Worm (Caenorhabditis elegans) whole organism, midembryonic: ENCODE data around the gene E02A10.4.

Experiments used
- T22C8.4 ChIP-seq: fragments of 200-800 bp; sonication (Bioruptor generic); IDR thresholded peaks from 2 replicates; pipeline ENCODE4 v1.3.6; 2022; ENCODE audit warnings: missing genetic modification characterization, missing compliant biosample characterization
- flt-1 ChIP-seq: fragments of 200-800 bp; sonication (Bioruptor generic); IDR thresholded peaks from 2 replicates; pipeline ENCODE4 v1.3.6; 2022; ENCODE audit warnings: missing genetic modification characterization, missing compliant biosample characterization
- ref-1 ChIP-seq: fragments of 200-800 bp; sonication (Bioruptor generic); conservative IDR thresholded peaks from 2 replicates; pipeline ENCODE4 v1.3.6; 2022; ENCODE audit warnings: missing genetic modification reagents, missing genetic modification characterization, missing compliant biosample characterization
- tab-1 ChIP-seq: fragments of 200-800 bp; sonication (Bioruptor generic); IDR thresholded peaks from 2 replicates; pipeline ENCODE4 v1.3.6; 2022; ENCODE audit warnings: missing genetic modification characterization, missing compliant biosample characterization
- ztf-23 ChIP-seq: fragments of 200-800 bp; sonication (Bioruptor generic); IDR thresholded peaks from 2 replicates; pipeline ENCODE4 v1.3.6; 2022; ENCODE audit warnings: missing genetic modification reagents, missing genetic modification characterization, missing compliant biosample characterization
- ztf-29 ChIP-seq: fragments of 200-800 bp; sonication (Bioruptor generic); IDR thresholded peaks from 2 replicates; pipeline ENCODE4 v1.3.6; 2022; ENCODE audit warnings: missing genetic modification reagents, missing genetic modification characterization, missing compliant biosample characterization

DNA sequence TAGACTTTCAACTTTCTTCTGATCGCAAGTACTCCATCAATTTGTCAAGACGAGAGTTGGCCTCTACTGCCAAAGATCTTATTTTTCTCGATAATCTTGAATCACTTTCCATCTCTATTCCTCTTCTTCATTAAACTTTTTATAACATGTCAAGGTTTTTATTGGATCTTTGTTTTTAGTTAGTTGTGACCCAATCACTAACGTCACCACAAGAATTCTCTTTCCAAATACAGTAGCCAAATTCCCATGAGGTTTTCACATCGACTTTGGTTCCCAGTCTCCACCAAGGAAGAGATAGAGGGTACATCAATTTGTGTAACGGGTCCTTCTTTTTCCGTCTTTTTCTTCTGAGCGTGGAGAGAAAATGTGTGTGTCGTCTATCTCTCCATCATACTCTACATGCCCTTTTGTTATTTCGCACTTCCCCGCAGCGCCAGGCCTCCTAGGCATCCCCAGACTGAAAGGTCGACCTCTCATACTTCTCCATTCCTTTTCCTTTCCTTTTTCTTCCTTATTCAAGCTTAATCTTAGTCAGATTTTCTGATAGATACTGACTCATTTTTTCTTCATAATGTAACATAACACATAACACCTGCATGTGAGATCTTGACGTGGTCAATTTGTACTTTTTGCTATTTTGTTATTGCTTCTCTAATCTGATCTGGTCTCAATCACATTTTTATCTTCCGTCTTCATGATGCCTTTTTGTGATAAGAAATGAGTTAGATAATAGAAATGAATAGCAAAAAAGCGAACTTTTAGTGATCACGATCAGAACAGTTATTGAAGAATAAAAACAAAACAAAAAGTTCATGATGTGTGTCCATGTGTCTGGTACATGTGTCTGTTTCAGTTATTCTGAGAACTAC, 28.5 kb downstream of the E02A10.4 start:
- TF ChIP-seq tab-1 (no peak), flt-1 (no peak), ref-1 (GFP tag; lab: Robert Waterston, UW) (no peak), ztf-29 (GFP tag; lab: Robert Waterston, UW) (no peak), ztf-23 (GFP tag; lab: Robert Waterston, UW) (no peak), T22C8.4 (no peak)
